Worm (Caenorhabditis elegans) whole organism, mixed stage, embryonic: ENCODE data around the gene Y73C8C.12.
A peak's percentile ranks its signal among the peaks of the same experiment; 100 is the strongest.

Experiments
- M03D4.4 ChIP-seq: sonication (generic microtip); optimal IDR thresholded peaks from 2 replicates; lab custom pipeline; 2017; ENCODE audit warnings: mild to moderate bottlenecking, missing genetic modification characterization, missing compliant biosample characterization
- bed-3 ChIP-seq: fragments of 200-800 bp; sonication (Bioruptor generic); optimal IDR thresholded peaks from 3 replicates; lab custom pipeline; 2018; ENCODE audit warnings: mild to moderate bottlenecking, missing genetic modification characterization, moderate library complexity, missing compliant biosample characterization
- ceh-39 ChIP-seq: fragments of 150-350 bp; optimal IDR thresholded peaks from 2 replicates; lab custom pipeline; 2014; ENCODE audit warnings: missing biosample characterization, missing genetic modification characterization
- ceh-43 ChIP-seq: fragments of 200-800 bp; sonication (Bioruptor generic); optimal IDR thresholded peaks from 2 replicates; lab custom pipeline; 2018; ENCODE audit warnings: mild to moderate bottlenecking, missing genetic modification characterization, moderate library complexity, missing compliant biosample characterization
- ceh-83 ChIP-seq: fragments of 200-800 bp; sonication (Bioruptor generic); optimal IDR thresholded peaks from 2 replicates; lab custom pipeline; 2018; ENCODE audit warnings: mild to moderate bottlenecking, missing genetic modification characterization, missing compliant biosample characterization
- cnd-1 ChIP-seq: fragments of 200-800 bp; sonication (Bioruptor generic); optimal IDR thresholded peaks from 2 replicates; lab custom pipeline; 2018; ENCODE audit warnings: mild to moderate bottlenecking, missing genetic modification characterization, missing compliant biosample characterization
- drap-1 ChIP-seq: fragments of 200-800 bp; sonication (Bioruptor generic); optimal IDR thresholded peaks from 3 replicates; lab custom pipeline; 2018; ENCODE audit warnings: mild to moderate bottlenecking, missing genetic modification characterization, missing compliant biosample characterization
- elt-1 ChIP-seq: sonication (generic microtip); optimal IDR thresholded peaks from 2 replicates; lab custom pipeline; 2017; ENCODE audit warnings: missing genetic modification characterization, mild to moderate bottlenecking, missing compliant biosample characterization, antibody characterized with exemption, moderate library complexity, borderline replicate concordance; ENCODE audit not compliant: insufficient read depth
- elt-3 ChIP-seq: fragments of 150-350 bp; optimal IDR thresholded peaks from 2 replicates; lab custom pipeline; 2014; ENCODE audit warnings: missing biosample characterization, missing genetic modification characterization
- flh-1 ChIP-seq: fragments of 200-800 bp; sonication (Bioruptor generic); optimal IDR thresholded peaks from 2 replicates; lab custom pipeline; 2018; ENCODE audit warnings: mild to moderate bottlenecking, missing genetic modification characterization, moderate library complexity, missing compliant biosample characterization
- ham-2 ChIP-seq: fragments of 200-800 bp; sonication (Bioruptor generic); optimal IDR thresholded peaks from 2 replicates; lab custom pipeline; 2018; ENCODE audit warnings: mild to moderate bottlenecking, missing genetic modification characterization, missing compliant biosample characterization
- hlh-1 ChIP-seq: fragments of 150-350 bp; optimal IDR thresholded peaks from 2 replicates; lab custom pipeline; 2014; ENCODE audit warnings: missing biosample characterization, missing genetic modification reagents, missing genetic modification characterization
- lin-13 ChIP-seq: fragments of 150-350 bp; optimal IDR thresholded peaks from 2 replicates; lab custom pipeline; 2014; ENCODE audit warnings: missing biosample characterization, missing genetic modification characterization
- lin-32 ChIP-seq: fragments of 200-800 bp; sonication (Bioruptor generic); optimal IDR thresholded peaks from 2 replicates; lab custom pipeline; 2018; ENCODE audit warnings: mild to moderate bottlenecking, missing genetic modification characterization, missing compliant biosample characterization
- lsy-2 ChIP-seq: fragments of 150-350 bp; optimal IDR thresholded peaks from 2 replicates; lab custom pipeline; 2014; ENCODE audit warnings: missing biosample characterization, missing genetic modification characterization
- mab-5 ChIP-seq: fragments of 150-350 bp; optimal IDR thresholded peaks from 2 replicates; lab custom pipeline; 2014; ENCODE audit warnings: missing biosample characterization, missing genetic modification characterization
- mls-2 ChIP-seq: sonication (generic microtip); optimal IDR thresholded peaks from 2 replicates; lab custom pipeline; 2016; ENCODE audit warnings: mild to moderate bottlenecking, missing genetic modification characterization, moderate library complexity, missing compliant biosample characterization
- nhr-12 ChIP-seq: fragments of 150-350 bp; optimal IDR thresholded peaks from 2 replicates; lab custom pipeline; 2014; ENCODE audit warnings: missing biosample characterization, missing genetic modification characterization
- nhr-2 ChIP-seq: fragments of 150-350 bp; optimal IDR thresholded peaks from 2 replicates; lab custom pipeline; 2014; ENCODE audit warnings: missing biosample characterization, missing genetic modification characterization
- nhr-237 ChIP-seq: fragments of 150-350 bp; optimal IDR thresholded peaks from 2 replicates; lab custom pipeline; 2014; ENCODE audit warnings: missing biosample characterization, missing genetic modification characterization
- nhr-76 ChIP-seq: sonication (generic microtip); optimal IDR thresholded peaks from 2 replicates; lab custom pipeline; 2017; ENCODE audit warnings: missing biosample characterization, missing genetic modification characterization
- pha-4 ChIP-seq: fragments of 150-350 bp; optimal IDR thresholded peaks from 2 replicates; lab custom pipeline; 2018; ENCODE audit warnings: missing biosample characterization, missing genetic modification reagents, missing genetic modification characterization
- sem-2 ChIP-seq: fragments of 200-800 bp; sonication (Bioruptor generic); optimal IDR thresholded peaks from 2 replicates; lab custom pipeline; 2018; ENCODE audit warnings: mild to moderate bottlenecking, missing genetic modification characterization, missing compliant biosample characterization
- snpc-4 ChIP-seq: fragments of 150-350 bp; optimal IDR thresholded peaks from 2 replicates; lab custom pipeline; 2014; ENCODE audit warnings: missing biosample characterization, missing genetic modification characterization
- sptf-1 ChIP-seq: sonication (generic microtip); optimal IDR thresholded peaks from 2 replicates; lab custom pipeline; 2017; ENCODE audit warnings: mild to moderate bottlenecking, missing genetic modification characterization, moderate library complexity, missing compliant biosample characterization
- tbx-8 ChIP-seq: fragments of 200-800 bp; sonication (Bioruptor generic); optimal IDR thresholded peaks from 2 replicates; lab custom pipeline; 2018; ENCODE audit warnings: mild to moderate bottlenecking, missing genetic modification characterization, moderate library complexity, missing compliant biosample characterization
- unc-120 ChIP-seq: sonication (generic microtip); optimal IDR thresholded peaks from 2 replicates; lab custom pipeline; 2017; ENCODE audit warnings: missing genetic modification characterization, missing compliant biosample characterization; ENCODE audit not compliant: poor library complexity, severe bottlenecking
- unc-39 ChIP-seq: fragments of 150-350 bp; optimal IDR thresholded peaks from 2 replicates; lab custom pipeline; 2014; ENCODE audit warnings: missing biosample characterization, missing genetic modification characterization
- zip-8 ChIP-seq: fragments of 150-350 bp; optimal IDR thresholded peaks from 2 replicates; lab custom pipeline; 2014; ENCODE audit warnings: missing biosample characterization, missing genetic modification characterization
- ztf-11 ChIP-seq: fragments of 150-350 bp; optimal IDR thresholded peaks from 2 replicates; lab custom pipeline; 2014; ENCODE audit warnings: missing biosample characterization, missing genetic modification characterization

Gene Y73C8C.12

ce11 chrV:3132116-3132515 is 7.1 kb downstream of the Y73C8C.12 start:
- TF ChIP-seq mls-2 (tag; lab: Kevin White, UChicago), result peak; percentile 34
- TF ChIP-seq lin-32 (GFP tag; lab: Kevin White, UChicago), result no peak

ce11 chrV:3133293-3133755 is 8.3 kb downstream of the Y73C8C.12 start, which contains the start of gene F02C9.2:
Gene F02C9.2, plus strand, starts transcription at chrV:3133705.
- no peak for TF ChIP-seq ceh-83
- no peak for TF ChIP-seq mab-5 (tag; lab: Kevin White, UChicago)
- no peak for TF ChIP-seq pha-4 (tag; lab: Kevin White, UChicago)
- TF ChIP-seq mls-2 (tag; lab: Kevin White, UChicago), result no peak
- TF ChIP-seq sptf-1 (tag; lab: Kevin White, UChicago), result no peak
- TF ChIP-seq nhr-12, result no peak
- TF ChIP-seq unc-39 (tag; lab: Kevin White, UChicago), result no peak
- no peak for TF ChIP-seq nhr-76
- TF ChIP-seq M03D4.4 (tag; lab: Kevin White, UChicago), result no peak
- no peak for TF ChIP-seq sem-2 (GFP tag; lab: Kevin White, UChicago)
- TF ChIP-seq flh-1, result no peak
- no peak for TF ChIP-seq elt-3 (tag; lab: Kevin White, UChicago)
- TF ChIP-seq bed-3 (GFP tag; lab: Kevin White, UChicago), result no peak

- TF ChIP-seq nhr-237 (tag; lab: Kevin White, UChicago) (no peak), ham-2 (GFP tag; lab: Kevin White, UChicago) (no peak), unc-39 (tag; lab: Kevin White, UChicago) (no peak), zip-8 (tag; lab: Kevin White, UChicago) (no peak), mab-5 (tag; lab: Kevin White, UChicago) (no peak), sem-2 (GFP tag; lab: Kevin White, UChicago) (no peak), hlh-1 (no peak), tbx-8 (GFP tag; lab: Kevin White, UChicago) (no peak), elt-1 (no peak), ceh-83 (no peak)
Measured at ce11 chrV:3138488-3138887, 13.5 kb downstream of the Y73C8C.12 start, which contains the start of the genes irld-3 and F02C9.1. Gene irld-3, minus strand, starts transcription at chrV:3138588. Gene F02C9.1, plus strand, starts transcription at chrV:3138703.

ce11 chrV:3141190-3141589 is 16.2 kb downstream of the Y73C8C.12 start, which contains the start of gene srab-9:
Gene srab-9, minus strand, starts transcription at chrV:3141290.
- TF ChIP-seq ztf-11 (no peak), M03D4.4 (tag; lab: Kevin White, UChicago) (no peak), mab-5 (tag; lab: Kevin White, UChicago) (no peak), nhr-76 (no peak), unc-39 (tag; lab: Kevin White, UChicago) (no peak), cnd-1 (no peak), ham-2 (GFP tag; lab: Kevin White, UChicago) (no peak), nhr-237 (tag; lab: Kevin White, UChicago) (no peak), unc-120 (tag; lab: Kevin White, UChicago) (no peak)

ce11 chrV:3144494-3144893 is 19.5 kb downstream of the Y73C8C.12 start, which contains the start of gene srab-10:
Gene srab-10, minus strand, starts transcription at chrV:3144594.
- TF ChIP-seq bed-3 (GFP tag; lab: Kevin White, UChicago) (no peak), ham-2 (GFP tag; lab: Kevin White, UChicago) (no peak), lsy-2 (no peak), ceh-83 (no peak), ceh-43 (GFP tag; lab: Kevin White, UChicago) (no peak), ceh-39 (tag; lab: Kevin White, UChicago) (no peak), nhr-237 (tag; lab: Kevin White, UChicago) (no peak), nhr-2 (tag; lab: Kevin White, UChicago) (no peak), flh-1 (no peak), sem-2 (GFP tag; lab: Kevin White, UChicago) (no peak), unc-120 (tag; lab: Kevin White, UChicago) (no peak), nhr-76 (no peak), zip-8 (tag; lab: Kevin White, UChicago) (no peak)

ce11 chrV:3145241-3145640 is 20.2 kb downstream of the Y73C8C.12 start:
- no peak for TF ChIP-seq ceh-39 (tag; lab: Kevin White, UChicago)
- no peak for TF ChIP-seq snpc-4 (tag; lab: Kevin White, UChicago)
- no peak for TF ChIP-seq ham-2 (GFP tag; lab: Kevin White, UChicago)
- no peak for TF ChIP-seq elt-1
- TF ChIP-seq unc-39 (tag; lab: Kevin White, UChicago), result no peak
- TF ChIP-seq unc-120 (tag; lab: Kevin White, UChicago), result no peak
- TF ChIP-seq pha-4 (tag; lab: Kevin White, UChicago), result no peak
- no peak for TF ChIP-seq flh-1
- no peak for TF ChIP-seq lin-13 (tag; lab: Kevin White, UChicago)
- no peak for TF ChIP-seq cnd-1
- no peak for TF ChIP-seq ztf-11
- TF ChIP-seq bed-3 (GFP tag; lab: Kevin White, UChicago), result no peak
- no peak for TF ChIP-seq lin-32 (GFP tag; lab: Kevin White, UChicago)
- TF ChIP-seq drap-1, result no peak
- no peak for TF ChIP-seq sem-2 (GFP tag; lab: Kevin White, UChicago)
- no peak for TF ChIP-seq mls-2 (tag; lab: Kevin White, UChicago)
- TF ChIP-seq nhr-12, result no peak
